Fruit fly (Drosophila melanogaster): ENCODE data around the gene Osi20.

DNA sequence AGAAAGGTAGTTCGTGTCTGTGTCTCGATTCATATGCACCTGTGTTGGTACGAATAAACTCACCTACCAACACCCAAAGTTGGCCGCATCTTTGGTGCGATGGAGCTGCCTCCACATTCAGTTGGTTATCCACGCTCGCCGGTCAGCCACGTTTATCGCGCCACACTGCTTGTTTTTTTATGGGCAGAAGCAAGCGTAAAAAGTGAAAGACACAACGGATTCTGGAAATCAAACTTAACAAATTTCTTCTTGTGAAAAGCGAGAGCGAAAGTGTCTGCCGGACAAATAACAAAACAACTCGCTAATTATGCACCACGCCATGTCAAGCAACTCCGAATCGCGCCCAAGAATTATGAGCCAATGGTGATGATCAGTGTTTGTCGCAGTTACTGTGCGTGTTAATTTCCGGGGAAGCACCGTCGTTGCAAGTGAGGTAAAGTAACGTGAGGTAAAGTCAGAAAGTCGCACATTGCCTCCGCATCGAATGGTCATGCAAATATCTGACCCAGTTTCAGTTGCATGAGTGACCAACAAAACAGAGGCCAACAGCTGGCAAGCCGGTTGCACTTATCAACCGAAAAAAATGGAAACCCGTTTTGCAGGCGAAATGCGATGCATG is 28.1 kb upstream of the Osi20 start, which contains the start of gene Osi17:
- TF ChIP-seq kay (GFP tag; ENCODE audit: borderline replicate concordance) (no peak), CG33017 (tag; optimal IDR thresholded peaks at IDR 0.05) (no peak), CG11617 (GFP tag; optimal IDR thresholded peaks at IDR 0.05) (no peak), CG5204 (GFP tag; optimal IDR thresholded peaks at IDR 0.05) (no peak), CG7045 (GFP tag; optimal IDR thresholded peaks at IDR 0.05) (no peak), toe (GFP tag; optimal IDR thresholded peaks at IDR 0.05) (no peak), cic (GFP tag; optimal IDR thresholded peaks at IDR 0.05) (no peak), CG14711 (tag; optimal IDR thresholded peaks at IDR 0.05) (no peak), CG7101 (tag; optimal IDR thresholded peaks at IDR 0.05) (no peak)
